Worm (Caenorhabditis elegans): Measurements from ENCODE around the gene F26F4.6.

DNA sequence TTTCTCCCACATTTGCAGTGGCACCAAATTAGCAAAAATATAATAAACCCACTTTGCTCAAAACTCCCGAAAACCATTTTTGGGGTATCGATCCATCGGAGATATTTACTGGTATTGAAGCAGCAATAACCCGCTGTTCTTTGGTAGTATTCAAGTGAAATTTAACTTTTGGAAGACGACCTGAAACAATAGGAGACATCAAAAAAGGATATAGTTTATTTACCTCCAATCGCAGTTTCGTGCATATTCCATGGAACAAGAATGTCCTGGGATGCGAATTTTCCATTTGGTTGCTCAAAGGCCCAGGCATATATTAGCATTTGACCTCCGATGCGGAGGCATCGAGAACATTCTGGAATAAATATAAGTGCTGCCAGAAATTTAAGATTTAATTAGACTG lies 20.0 kb downstream of the F26F4.6 start:
- no peak for TF ChIP-seq him-1 (tag; optimal IDR thresholded peaks at IDR 0.05)
- no peak for TF ChIP-seq dao-5 (tag; optimal IDR thresholded peaks at IDR 0.05)
